Fruit fly (Drosophila melanogaster): Measurements from ENCODE around the gene Atg18b.

DNA sequence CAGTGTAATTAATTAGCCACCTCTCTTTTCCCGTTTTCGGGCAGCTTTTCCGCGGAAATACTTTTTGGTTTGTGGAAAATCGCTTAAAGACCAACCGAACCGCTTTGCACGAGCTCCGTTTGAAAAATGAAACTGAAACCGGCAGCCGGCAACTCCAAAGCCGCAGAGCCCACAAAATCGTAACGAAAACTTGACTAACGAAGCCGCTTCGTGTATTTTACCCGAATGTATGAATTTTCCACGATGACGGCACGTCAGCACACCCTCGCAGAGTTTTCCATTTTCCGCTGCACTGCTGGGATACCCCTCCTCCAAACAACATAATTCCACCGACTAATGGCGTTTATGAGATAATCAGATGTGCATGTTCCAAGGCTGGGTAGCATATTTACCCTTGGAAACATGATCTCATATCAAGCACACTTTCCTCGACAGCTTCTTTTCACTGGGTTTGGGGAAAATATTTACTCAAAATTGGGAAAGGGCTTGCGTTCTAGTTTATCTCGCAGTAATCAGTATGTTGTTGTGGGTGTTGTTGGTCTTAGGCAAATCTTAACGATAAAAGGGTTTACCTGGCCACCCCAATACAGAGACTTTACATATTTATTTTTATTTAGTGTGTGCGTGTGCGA, 21.6 kb downstream of the Atg18b start, which contains the start of gene Ret:
- TF ChIP-seq CG16779 (tag; optimal IDR thresholded peaks at IDR 0.05) (no peak), Eip93F (GFP tag; optimal IDR thresholded peaks at IDR 0.05) (no peak), CG6792 (GFP tag; optimal IDR thresholded peaks at IDR 0.05) (no peak), OdsH (GFP tag; optimal IDR thresholded peaks at IDR 0.05) (no peak), dsx (GFP tag; optimal IDR thresholded peaks at IDR 0.05; ENCODE audit: poor library complexity, severe bottlenecking) (no peak), CG11902 (GFP tag; optimal IDR thresholded peaks at IDR 0.05) (no peak), CG6808 (GFP tag; optimal IDR thresholded peaks at IDR 0.05) (no peak), lz (GFP tag; optimal IDR thresholded peaks at IDR 0.05) (no peak), CG6854 (GFP tag; optimal IDR thresholded peaks at IDR 0.05) (no peak), CG3032 (tag; optimal IDR thresholded peaks at IDR 0.05) (no peak), Gug (GFP tag; IDR thresholded peaks at IDR 0.05) (no peak), Blimp-1 (GFP tag; optimal IDR thresholded peaks at IDR 0.05) (no peak), fkh (GFP tag; optimal IDR thresholded peaks at IDR 0.05) (peak; percentile 68)

Measured in whole organism, prepupa.